In genomic region chr2L:8204996-8205567, dm6 we compare ENCODE assay signal across 1 fruit fly cellular context.
TF ChIP-seq lines count a peak whose summit lies in the region.

TSS of gene SLC5A11 (minus strand) at chr2L:8205132.

TF ChIP-seq in whole organism, embryonic, 481 proteins besides CTCF, POLR2A, EP300 and RAD21 (continued from another document):
- peak; percentile 96 for TF ChIP-seq Dek (tag; optimal IDR thresholded peaks at IDR 0.05; lab: Kevin White, UChicago)
- peak; percentile 92 for TF ChIP-seq maf-S (GFP tag; optimal IDR thresholded peaks at IDR 0.05; lab: Kevin White, UChicago)
- TF ChIP-seq CG18599 (GFP tag; optimal IDR thresholded peaks at IDR 0.05; lab: Kevin White, UChicago), result peak; percentile 99
- TF ChIP-seq Bgb (GFP tag; IDR thresholded peaks at IDR 0.05; lab: Robert Waterston, UW; ENCODE audit: partially characterized antibody), result peak; percentile 38; the same call in 1 of the 2 replicates
- TF ChIP-seq Neu2 (GFP tag; optimal IDR thresholded peaks at IDR 0.05; lab: Kevin White, UChicago; ENCODE audit: borderline replicate concordance), result peak; percentile 80
- TF ChIP-seq CG11723 (GFP tag; optimal IDR thresholded peaks at IDR 0.05; lab: Kevin White, UChicago), result peak; percentile 95
- TF ChIP-seq CHES-1-like (GFP tag; optimal IDR thresholded peaks at IDR 0.05; lab: Kevin White, UChicago), result peak; percentile 54
- TF ChIP-seq Med (GFP tag; lab: Kevin White, UChicago), result peak; percentile 100
- TF ChIP-seq CG3281 (GFP tag; optimal IDR thresholded peaks at IDR 0.05; lab: Kevin White, UChicago), result peak; percentile 96
- TF ChIP-seq Nf-YA (GFP tag; IDR thresholded peaks at IDR 0.05; lab: Robert Waterston, UW), result peak; percentile 77
- TF ChIP-seq gsb-n (tag; optimal IDR thresholded peaks at IDR 0.05; lab: Kevin White, UChicago), result peak; percentile 78
- peak; percentile 97 for TF ChIP-seq CG30403 (GFP tag; optimal IDR thresholded peaks at IDR 0.05; lab: Kevin White, UChicago)
- TF ChIP-seq Ada2b (GFP tag; IDR thresholded peaks at IDR 0.05; lab: Robert Waterston, UW), result peak; percentile 79
- TF ChIP-seq ken (GFP tag; IDR thresholded peaks at IDR 0.05; lab: Robert Waterston, UW), result peak; percentile 93
- TF ChIP-seq Dip3 (GFP tag; optimal IDR thresholded peaks at IDR 0.05; lab: Kevin White, UChicago), result peak; percentile 92
- TF ChIP-seq her (GFP tag; optimal IDR thresholded peaks at IDR 0.05; lab: Kevin White, UChicago), result peak; percentile 87
- TF ChIP-seq Spps (tag; optimal IDR thresholded peaks at IDR 0.05; lab: Kevin White, UChicago), result peak; percentile 77
- peak; percentile 95 for TF ChIP-seq ATbp (GFP tag; optimal IDR thresholded peaks at IDR 0.05; lab: Kevin White, UChicago)
- peak; percentile 49 for TF ChIP-seq wek (GFP tag; optimal IDR thresholded peaks at IDR 0.05; lab: Kevin White, UChicago)
- peak; percentile 97 for TF ChIP-seq grn (GFP tag; optimal IDR thresholded peaks at IDR 0.05; lab: Kevin White, UChicago)
- peak; percentile 98 for TF ChIP-seq tgo (GFP tag; IDR thresholded peaks at IDR 0.05; lab: Robert Waterston, UW)
- peak; percentile 47 for TF ChIP-seq CG12744 (GFP tag; optimal IDR thresholded peaks at IDR 0.05; lab: Kevin White, UChicago)
- TF ChIP-seq CG15269 (tag; optimal IDR thresholded peaks at IDR 0.05; lab: Kevin White, UChicago), result peak; percentile 97
- TF ChIP-seq en (GFP tag; optimal IDR thresholded peaks at IDR 0.05; lab: Kevin White, UChicago), result no peak
- TF ChIP-seq CG13287 (GFP tag; IDR thresholded peaks at IDR 0.05; lab: Robert Waterston, UW; ENCODE audit: partially characterized antibody), result no peak; the same call in 1 of the 2 replicates
- peak; percentile 68 for TF ChIP-seq cg (GFP tag; optimal IDR thresholded peaks at IDR 0.05; lab: Kevin White, UChicago)
- TF ChIP-seq CoRest (tag; optimal IDR thresholded peaks at IDR 0.05; lab: Kevin White, UChicago), result peak; percentile 94
- peak; percentile 87 for TF ChIP-seq D19A (tag; optimal IDR thresholded peaks at IDR 0.05; lab: Kevin White, UChicago)
- peak; percentile 99 for TF ChIP-seq sd (tag; optimal IDR thresholded peaks at IDR 0.05; lab: Kevin White, UChicago)
- TF ChIP-seq org-1 (GFP tag; optimal IDR thresholded peaks at IDR 0.05; lab: Kevin White, UChicago), result peak; percentile 100
- no peak; the same call in 2 of the 3 replicates for TF ChIP-seq Opbp (GFP tag; IDR thresholded peaks at IDR 0.05; lab: Robert Waterston, UW; ENCODE audit: partially characterized antibody)
- TF ChIP-seq dmrt99B (tag; optimal IDR thresholded peaks at IDR 0.05; lab: Kevin White, UChicago), result peak; percentile 100
- peak; percentile 99 for TF ChIP-seq CG7372 (GFP tag; IDR thresholded peaks at IDR 0.05; lab: Robert Waterston, UW)
- peak; percentile 91 for TF ChIP-seq CG6175 (GFP tag; IDR thresholded peaks at IDR 0.05; lab: Robert Waterston, UW)
- TF ChIP-seq CG3163 (GFP tag; optimal IDR thresholded peaks at IDR 0.05; lab: Kevin White, UChicago), result peak; percentile 46
- no peak for TF ChIP-seq hth (optimal IDR thresholded peaks at IDR 0.05; lab: Kevin White, UChicago)
- no peak for TF ChIP-seq unc-4 (GFP tag; IDR thresholded peaks at IDR 0.05; lab: Robert Waterston, UW; ENCODE audit: partially characterized antibody)
- TF ChIP-seq D (optimal IDR thresholded peaks at IDR 0.05; lab: Kevin White, UChicago), result no peak
- TF ChIP-seq D (GFP tag; optimal IDR thresholded peaks at IDR 0.05; lab: Kevin White, UChicago), result peak; percentile 98
- peak; percentile 93 for TF ChIP-seq CG5953 (GFP tag; IDR thresholded peaks at IDR 0.05; lab: Robert Waterston, UW)
- TF ChIP-seq CG2712 (tag; optimal IDR thresholded peaks at IDR 0.05; lab: Kevin White, UChicago), result peak; percentile 98
- peak; percentile 36 for TF ChIP-seq CG12236 (GFP tag; optimal IDR thresholded peaks at IDR 0.05; lab: Kevin White, UChicago)
- TF ChIP-seq bbx (GFP tag; IDR thresholded peaks at IDR 0.05; lab: Robert Waterston, UW; ENCODE audit: partially characterized antibody), result no peak; the same call in 1 of the 2 replicates
- peak; percentile 97 for TF ChIP-seq tup (GFP tag; optimal IDR thresholded peaks at IDR 0.05; lab: Kevin White, UChicago)
- peak; percentile 96 for TF ChIP-seq trh (GFP tag; optimal IDR thresholded peaks at IDR 0.05; lab: Kevin White, UChicago)
- no peak for TF ChIP-seq zf30C (GFP tag; optimal IDR thresholded peaks at IDR 0.05; lab: Kevin White, UChicago)
- peak; percentile 94 for TF ChIP-seq zfh1 (GFP tag; IDR thresholded peaks at IDR 0.05; lab: Robert Waterston, UW)
- TF ChIP-seq CG34376 (GFP tag; optimal IDR thresholded peaks at IDR 0.05; lab: Kevin White, UChicago), result peak; percentile 99
- TF ChIP-seq CG8359 (GFP tag; optimal IDR thresholded peaks at IDR 0.05; lab: Kevin White, UChicago; ENCODE audit: borderline replicate concordance), result peak; percentile 82
- peak; percentile 100 for TF ChIP-seq Max (GFP tag; optimal IDR thresholded peaks at IDR 0.05; lab: Kevin White, UChicago)
- TF ChIP-seq Dip2 (GFP tag; IDR thresholded peaks at IDR 0.05; lab: Robert Waterston, UW), result peak; percentile 61; the same call in 1 of the 2 replicates
- peak; percentile 76 for TF ChIP-seq HLH54F (GFP tag; optimal IDR thresholded peaks at IDR 0.05; lab: Kevin White, UChicago)
- TF ChIP-seq CG10959 (GFP tag; IDR thresholded peaks at IDR 0.05; lab: Robert Waterston, UW), result no peak
- TF ChIP-seq knrl (GFP tag; IDR thresholded peaks at IDR 0.05; lab: Robert Waterston, UW; ENCODE audit: partially characterized antibody), result no peak; the same call in 2 of the 3 replicates
- peak; percentile 99 for TF ChIP-seq Dad (GFP tag; optimal IDR thresholded peaks at IDR 0.05; lab: Kevin White, UChicago)
- peak; percentile 94 for TF ChIP-seq Mrtf (GFP tag; IDR thresholded peaks at IDR 0.05; lab: Robert Waterston, UW)
- peak; percentile 61 for TF ChIP-seq CG17802 (tag; optimal IDR thresholded peaks at IDR 0.05; lab: Kevin White, UChicago)
- TF ChIP-seq dysf (GFP tag; IDR thresholded peaks at IDR 0.05; lab: Robert Waterston, UW), result peak; percentile 99
- peak; percentile 54 for TF ChIP-seq CG9876 (GFP tag; optimal IDR thresholded peaks at IDR 0.05; lab: Kevin White, UChicago)
- no peak for TF ChIP-seq usp (GFP tag; optimal IDR thresholded peaks at IDR 0.05; lab: Kevin White, UChicago)
- peak in 1 of 2 experiments; percentile 86 for TF ChIP-seq Hr78 (GFP tag; optimal IDR thresholded peaks at IDR 0.05; lab: Kevin White, UChicago)
- peak; percentile 45 for TF ChIP-seq bigmax (GFP tag; optimal IDR thresholded peaks at IDR 0.05; lab: Kevin White, UChicago)
- TF ChIP-seq insv (GFP tag; optimal IDR thresholded peaks at IDR 0.05; lab: Kevin White, UChicago), result peak in 1 of 2 experiments; percentile 60
- TF ChIP-seq scrt (GFP tag; optimal IDR thresholded peaks at IDR 0.05; lab: Kevin White, UChicago), result peak; percentile 96
- peak; percentile 94 for TF ChIP-seq ara (GFP tag; IDR thresholded peaks at IDR 0.05; lab: Robert Waterston, UW)
- peak; percentile 93 for TF ChIP-seq gce (GFP tag; IDR thresholded peaks at IDR 0.05; lab: Robert Waterston, UW)
- peak; percentile 100 for TF ChIP-seq seq (GFP tag; IDR thresholded peaks at IDR 0.05; lab: Robert Waterston, UW)
- no peak for TF ChIP-seq CG7963 (GFP tag; IDR thresholded peaks at IDR 0.05; lab: Robert Waterston, UW; ENCODE audit: partially characterized antibody)
- TF ChIP-seq CG3838 (GFP tag; optimal IDR thresholded peaks at IDR 0.05; lab: Kevin White, UChicago), result peak; percentile 97
- peak; percentile 81 for TF ChIP-seq dati (GFP tag; IDR thresholded peaks at IDR 0.05; lab: Robert Waterston, UW)
- TF ChIP-seq ato (GFP tag; IDR thresholded peaks at IDR 0.05; lab: Robert Waterston, UW; ENCODE audit: partially characterized antibody), result no peak
- no peak for TF ChIP-seq pfk (GFP tag; optimal IDR thresholded peaks at IDR 0.05; lab: Kevin White, UChicago)
- TF ChIP-seq nmo (GFP tag; optimal IDR thresholded peaks at IDR 0.05; lab: Kevin White, UChicago), result peak; percentile 100
- no peak for TF ChIP-seq Atf3 (GFP tag; optimal IDR thresholded peaks at IDR 0.05; lab: Kevin White, UChicago)
- peak; percentile 74 for TF ChIP-seq CG10321 (GFP tag; IDR thresholded peaks at IDR 0.05; lab: Robert Waterston, UW)
- peak; percentile 94 for TF ChIP-seq CG4424 (GFP tag; optimal IDR thresholded peaks at IDR 0.05; lab: Kevin White, UChicago)
- peak; percentile 96 for TF ChIP-seq CG4730 (GFP tag; IDR thresholded peaks at IDR 0.05; lab: Robert Waterston, UW)
- peak; percentile 93 for TF ChIP-seq CG11504 (tag; optimal IDR thresholded peaks at IDR 0.05; lab: Kevin White, UChicago)
- peak; percentile 96 for TF ChIP-seq Ets97D (GFP tag; optimal IDR thresholded peaks at IDR 0.05; lab: Kevin White, UChicago)
- peak; percentile 88 for TF ChIP-seq ap (GFP tag; IDR thresholded peaks at IDR 0.05; lab: Robert Waterston, UW)
- peak; percentile 99 for TF ChIP-seq gro (GFP tag; optimal IDR thresholded peaks at IDR 0.05; lab: Kevin White, UChicago)
- TF ChIP-seq Hr39 (optimal IDR thresholded peaks at IDR 0.05; lab: Kevin White, UChicago), result no peak
- peak; percentile 97 for TF ChIP-seq ttk (GFP tag; IDR thresholded peaks at IDR 0.05; lab: Robert Waterston, UW)
- peak; percentile 63; the same call in 1 of the 2 replicates for TF ChIP-seq MBD-R2 (GFP tag; IDR thresholded peaks at IDR 0.05; lab: Robert Waterston, UW)
- 0 out of 3 replicates have a peak, but pooled peaks have one; percentile 12 for TF ChIP-seq CG14860 (GFP tag; IDR thresholded peaks at IDR 0.05; lab: Robert Waterston, UW; ENCODE audit: partially characterized antibody)
- peak; percentile 54 for TF ChIP-seq CG8944 (GFP tag; optimal IDR thresholded peaks at IDR 0.05; lab: Kevin White, UChicago)
- TF ChIP-seq CG14441 (GFP tag; IDR thresholded peaks at IDR 0.05; lab: Robert Waterston, UW), result peak; percentile 97
- no peak for TF ChIP-seq CG7745 (tag; optimal IDR thresholded peaks at IDR 0.05; lab: Kevin White, UChicago)
- TF ChIP-seq CG32767 (GFP tag; IDR thresholded peaks at IDR 0.05; lab: Robert Waterston, UW), result peak; percentile 94
- peak; percentile 97 for TF ChIP-seq Awh (GFP tag; IDR thresholded peaks at IDR 0.05; lab: Robert Waterston, UW)
- TF ChIP-seq chinmo (GFP tag; IDR thresholded peaks at IDR 0.05; lab: Robert Waterston, UW; ENCODE audit: partially characterized antibody), result peak; percentile 86; the same call in 2 of the 4 replicates
- TF ChIP-seq CG7839 (tag; optimal IDR thresholded peaks at IDR 0.05; lab: Kevin White, UChicago), result peak; percentile 100
- peak; percentile 94 for TF ChIP-seq sim (GFP tag; IDR thresholded peaks at IDR 0.05; lab: Robert Waterston, UW)
- TF ChIP-seq CG6683 (GFP tag; optimal IDR thresholded peaks at IDR 0.05; lab: Kevin White, UChicago), result peak; percentile 95
- peak; percentile 2 for TF ChIP-seq dmrt11E (tag; optimal IDR thresholded peaks at IDR 0.05; lab: Kevin White, UChicago)
- peak; percentile 95 for TF ChIP-seq CG17361 (GFP tag; IDR thresholded peaks at IDR 0.05; lab: Robert Waterston, UW)
- TF ChIP-seq E2f2 (GFP tag; IDR thresholded peaks at IDR 0.05; lab: Robert Waterston, UW), result peak; percentile 75
- peak; percentile 97 for TF ChIP-seq otp (GFP tag; IDR thresholded peaks at IDR 0.05; lab: Robert Waterston, UW)
- peak; percentile 99 for TF ChIP-seq lbe (GFP tag; optimal IDR thresholded peaks at IDR 0.05; lab: Kevin White, UChicago)
- TF ChIP-seq Doc3 (GFP tag; IDR thresholded peaks at IDR 0.05; lab: Robert Waterston, UW; ENCODE audit: partially characterized antibody), result no peak
- peak; percentile 80 for TF ChIP-seq Adf1 (GFP tag; IDR thresholded peaks at IDR 0.05; lab: Robert Waterston, UW)
- no peak for TF ChIP-seq yki (optimal IDR thresholded peaks at IDR 0.05; lab: Kevin White, UChicago)
- TF ChIP-seq Sin3A (optimal IDR thresholded peaks at IDR 0.05; lab: Kevin White, UChicago), result no peak
- peak; percentile 95 for TF ChIP-seq Deaf1 (tag; optimal IDR thresholded peaks at IDR 0.05; lab: Kevin White, UChicago)
- peak; percentile 61 for TF ChIP-seq slp2 (GFP tag; optimal IDR thresholded peaks at IDR 0.05; lab: Kevin White, UChicago)
- TF ChIP-seq crp (GFP tag; optimal IDR thresholded peaks at IDR 0.05; lab: Kevin White, UChicago), result peak in 1 of 2 experiments; percentile 71
- TF ChIP-seq ewg (GFP tag; optimal IDR thresholded peaks at IDR 0.05; lab: Kevin White, UChicago), result peak; percentile 83
- peak; percentile 98 for TF ChIP-seq CG10654 (GFP tag; optimal IDR thresholded peaks at IDR 0.05; lab: Kevin White, UChicago)
- TF ChIP-seq CG14965 (GFP tag; optimal IDR thresholded peaks at IDR 0.05; lab: Kevin White, UChicago; ENCODE audit: borderline replicate concordance), result peak; percentile 78
- peak; percentile 83 for TF ChIP-seq oc (tag; optimal IDR thresholded peaks at IDR 0.05; lab: Kevin White, UChicago)
- TF ChIP-seq Drgx (GFP tag; IDR thresholded peaks at IDR 0.05; lab: Robert Waterston, UW), result peak; percentile 98
- peak; percentile 88 for TF ChIP-seq Sox102F (GFP tag; optimal IDR thresholded peaks at IDR 0.05; lab: Kevin White, UChicago)
- peak; percentile 85 for TF ChIP-seq unpg (GFP tag; optimal IDR thresholded peaks at IDR 0.05; lab: Kevin White, UChicago)
